Worm (Caenorhabditis elegans): ENCODE results near the gene dlc-5.

Gene dlc-5

DNA sequence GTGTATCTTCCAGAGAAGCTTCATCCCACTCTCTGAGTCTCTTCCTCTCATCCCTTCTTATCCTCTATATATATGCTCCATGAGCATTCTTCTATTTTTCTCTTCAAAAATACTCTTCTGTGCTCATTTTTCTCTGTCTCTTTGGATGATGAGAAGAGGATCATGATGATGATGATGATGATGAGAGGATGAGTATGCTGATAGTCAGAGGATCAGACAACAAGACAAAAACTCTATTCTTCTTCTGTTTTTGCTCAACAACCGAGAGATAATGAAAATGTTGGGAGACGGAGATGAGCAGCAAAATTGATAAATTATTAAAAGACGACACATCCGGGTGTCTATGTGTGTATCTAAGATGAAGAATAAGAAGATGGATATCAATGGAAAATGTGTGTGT lies 44.7 kb upstream of the dlc-5 start:
- peak; percentile 30 for TF ChIP-seq K12H6.12 (tag; optimal IDR thresholded peaks at IDR 0.05)
- TF ChIP-seq ceh-91 (GFP tag; IDR thresholded peaks at IDR 0.05), result no peak
- TF ChIP-seq ztf-26 (tag; optimal IDR thresholded peaks at IDR 0.05), result no peak

DNA sequence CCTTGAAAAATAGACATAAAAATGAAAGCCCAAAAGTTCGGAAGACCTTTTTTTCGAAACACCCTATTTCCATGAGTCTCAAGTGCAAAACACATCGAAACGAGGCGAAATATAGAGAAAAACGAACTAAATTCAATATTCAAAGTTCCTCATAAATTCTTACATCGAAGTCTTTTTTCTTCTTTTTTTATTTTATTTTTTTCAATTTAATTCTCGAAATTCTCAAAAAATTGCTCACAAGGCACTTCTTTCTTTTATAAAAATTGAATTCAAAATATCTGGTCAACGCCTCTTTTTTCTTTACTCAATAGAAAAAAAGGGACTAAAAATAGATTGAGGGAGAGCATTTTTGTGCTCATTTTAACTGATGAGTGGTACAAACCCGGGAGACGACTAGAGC lies 42.8 kb upstream of the dlc-5 start:
- no peak for TF ChIP-seq efl-1 (GFP tag; optimal IDR thresholded peaks at IDR 0.05)
- TF ChIP-seq lag-1 (GFP tag; IDR thresholded peaks at IDR 0.05), result no peak
- TF ChIP-seq F39B2.1 (GFP tag; IDR thresholded peaks at IDR 0.05), result no peak
- no peak for TF ChIP-seq C06A6.2 (GFP tag; conservative IDR thresholded peaks at IDR 0.05)
- TF ChIP-seq madf-8 (GFP tag; conservative IDR thresholded peaks at IDR 0.05), result no peak
- TF ChIP-seq snpc-3.4 (tag; optimal IDR thresholded peaks at IDR 0.05), result no peak
- TF ChIP-seq pbrm-1 (GFP tag; IDR thresholded peaks at IDR 0.05), result no peak
- TF ChIP-seq let-526 (GFP tag; IDR thresholded peaks at IDR 0.05), result no peak
- TF ChIP-seq die-1 (tag; optimal IDR thresholded peaks at IDR 0.05), result no peak
- no peak for TF ChIP-seq lin-26 (GFP tag; IDR thresholded peaks at IDR 0.05)
- TF ChIP-seq K12H6.12 (tag; optimal IDR thresholded peaks at IDR 0.05), result no peak

DNA sequence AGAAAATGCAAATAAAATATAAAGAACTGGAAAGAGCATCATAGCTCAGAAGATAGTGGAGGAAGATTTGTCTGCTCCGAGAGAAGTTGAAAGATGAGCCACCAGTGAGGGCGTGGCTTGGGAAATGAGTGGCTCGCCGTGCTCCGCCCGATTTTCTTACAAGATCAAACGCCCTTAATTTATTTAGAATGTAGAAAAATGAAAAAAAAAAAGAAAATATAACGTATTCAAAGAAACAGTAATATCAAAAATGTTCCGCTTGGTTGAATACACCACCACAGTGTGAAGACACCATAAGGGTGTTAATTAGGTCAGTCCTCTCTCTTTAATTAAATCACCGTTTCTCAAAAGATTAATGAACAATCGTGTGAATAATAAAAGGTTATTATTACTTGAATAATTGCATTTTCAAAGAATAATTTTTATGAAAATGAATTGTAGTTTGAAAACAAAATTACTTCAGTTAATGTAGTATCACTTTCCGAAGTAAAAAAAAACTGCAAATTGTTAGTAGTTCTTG lies 35.6 kb upstream of the dlc-5 start, which contains the start of gene sfrp-1:
sfrp-1 (minus strand) TSS at position 51 of the 520 bp plus-strand sequence.
- TF ChIP-seq ztf-18 (tag; optimal IDR thresholded peaks at IDR 0.05) (no peak), nhr-90 (tag; optimal IDR thresholded peaks at IDR 0.05) (no peak), ceh-79 (tag; optimal IDR thresholded peaks at IDR 0.05) (no peak), cebp-1 (GFP tag; IDR thresholded peaks at IDR 0.05) (no peak), cebp-1 (tag; optimal IDR thresholded peaks at IDR 0.05) (no peak), snpc-3.4 (tag; optimal IDR thresholded peaks at IDR 0.05) (no peak), lin-40 (tag; optimal IDR thresholded peaks at IDR 0.05) (no peak), aptf-3 (GFP tag; IDR thresholded peaks at IDR 0.05) (no peak), him-1 (tag; optimal IDR thresholded peaks at IDR 0.05) (no peak)

DNA sequence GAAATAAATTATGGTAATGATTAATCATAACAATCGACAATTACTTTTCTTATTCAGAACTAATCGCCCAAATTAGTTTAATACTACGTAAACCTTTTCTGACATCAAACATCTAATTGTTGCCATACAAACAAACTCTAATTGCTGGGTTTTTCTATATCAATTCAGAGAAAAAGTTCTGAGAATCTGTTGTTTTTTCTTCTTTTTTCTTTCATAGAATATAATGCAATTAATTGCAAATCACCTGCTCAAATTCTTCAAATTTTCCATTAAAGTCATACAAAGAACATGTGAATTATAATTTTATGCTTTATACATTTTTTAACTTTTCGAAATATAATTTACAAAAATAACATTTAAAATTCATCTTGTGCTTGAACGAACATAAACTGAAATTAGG lies 34.6 kb upstream of the dlc-5 start:
- TF ChIP-seq lsl-1 (GFP tag; optimal IDR thresholded peaks at IDR 0.05) (no peak), T07F8.4 (tag; optimal IDR thresholded peaks at IDR 0.05) (no peak), snpc-3.4 (tag; optimal IDR thresholded peaks at IDR 0.05) (no peak), lin-40 (tag; optimal IDR thresholded peaks at IDR 0.05) (no peak), aptf-3 (GFP tag; IDR thresholded peaks at IDR 0.05) (no peak), lag-1 (GFP tag; IDR thresholded peaks at IDR 0.05) (no peak), F52B5.7 (tag; optimal IDR thresholded peaks at IDR 0.05) (no peak), attf-6 (GFP tag; IDR thresholded peaks at IDR 0.05) (no peak), D2030.7 (GFP tag; IDR thresholded peaks at IDR 0.05) (no peak), tlf-1 (GFP tag; optimal IDR thresholded peaks at IDR 0.05) (no peak), die-1 (tag; optimal IDR thresholded peaks at IDR 0.05) (no peak), somi-1 (GFP tag; optimal IDR thresholded peaks at IDR 0.05) (no peak), ztf-22 (GFP tag; optimal IDR thresholded peaks at IDR 0.05) (no peak), hmg-20 (GFP tag; IDR thresholded peaks at IDR 0.05) (no peak), Y56A3A.18 (GFP tag; IDR thresholded peaks at IDR 0.05) (no peak), ekl-4 (GFP tag; IDR thresholded peaks at IDR 0.05) (no peak), ceh-40 (GFP tag; IDR thresholded peaks at IDR 0.05) (no peak), nhr-27 (tag; optimal IDR thresholded peaks at IDR 0.05) (no peak), cebp-2 (GFP tag; IDR thresholded peaks at IDR 0.05) (no peak)
